Fruit fly (Drosophila melanogaster) whole organism, adult: ENCODE measurements around the gene sphe.

Experiments
- CG12768 ChIP-seq: fragments of 200-800 bp; sonication (Bioruptor generic); optimal IDR thresholded peaks from 2 replicates; lab custom pipeline; 2017; ENCODE audit warnings: missing biosample characterization, missing genetic modification characterization, mild to moderate bottlenecking, moderate library complexity, missing genetic modification reagents
- CG14711 ChIP-seq: fragments of 200-800 bp; sonication (Bioruptor generic); optimal IDR thresholded peaks from 2 replicates; lab custom pipeline; 2018; ENCODE audit warnings: missing biosample characterization, mild to moderate bottlenecking, missing genetic modification characterization, moderate library complexity
- CG1620 ChIP-seq: fragments of 200-800 bp; sonication (Bioruptor generic); optimal IDR thresholded peaks from 2 replicates; lab custom pipeline; 2016; ENCODE audit warnings: missing biosample characterization, missing genetic modification characterization
- CG7101 ChIP-seq: fragments of 200-800 bp; sonication (Bioruptor generic); optimal IDR thresholded peaks from 2 replicates; lab custom pipeline; 2018; ENCODE audit warnings: missing biosample characterization, mild to moderate bottlenecking, missing genetic modification characterization, moderate library complexity
- Clk ChIP-seq: fragments of 200-800 bp; sonication (Bioruptor generic); optimal IDR thresholded peaks from 2 replicates; lab custom pipeline; 2017; ENCODE audit warnings: missing biosample characterization, missing genetic modification characterization
- Crg-1 ChIP-seq: fragments of 200-800 bp; sonication (Bioruptor generic); optimal IDR thresholded peaks from 2 replicates; lab custom pipeline; 2016; ENCODE audit warnings: missing biosample characterization, missing genetic modification characterization
- Mnt ChIP-seq: fragments of 200-800 bp; sonication (Bioruptor generic); optimal IDR thresholded peaks from 2 replicates; lab custom pipeline; 2016; ENCODE audit warnings: missing biosample characterization, mild to moderate bottlenecking, missing genetic modification characterization
- cnc ChIP-seq, 2 experiments: fragments of >200 bp; optimal IDR thresholded peaks; 2 replicates each; lab custom pipeline; 2017

DNA sequence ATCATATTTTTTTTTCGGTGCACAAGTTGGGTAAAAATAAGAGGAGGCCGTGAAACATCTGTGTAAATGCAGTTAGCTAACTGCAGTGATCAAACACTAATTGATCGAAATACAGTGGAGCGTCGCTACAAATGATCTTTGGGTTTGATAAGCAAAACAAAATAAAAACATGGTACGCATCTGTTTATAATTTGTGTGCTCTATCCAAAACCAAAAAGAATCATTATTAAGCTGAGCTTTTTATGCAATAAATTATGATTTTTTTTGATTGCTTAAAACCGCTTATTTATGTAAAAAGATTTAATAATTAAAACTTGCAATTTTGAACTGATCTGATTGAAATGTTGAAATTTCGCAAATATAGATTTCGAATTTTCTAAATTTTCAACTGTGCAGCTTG is 31.5 kb downstream of the sphe start:
- no peak for TF ChIP-seq Clk (GFP tag; lab: Kevin White, UChicago)
- TF ChIP-seq CG1620 (GFP tag; lab: Kevin White, UChicago): no peak
- no peak for TF ChIP-seq cnc (optimal IDR thresholded peaks at IDR 0.05; lab: Kevin White, UChicago)
- no peak for TF ChIP-seq CG12768
- TF ChIP-seq Crg-1 (GFP tag; lab: Kevin White, UChicago): no peak
- TF ChIP-seq CG7101: no peak
- no peak for TF ChIP-seq CG14711 (tag; lab: Kevin White, UChicago)
- no peak for TF ChIP-seq Mnt
